Worm (Caenorhabditis elegans) whole organism, L4/young adult: ENCODE results near the gene F47G3.3.

Experiments used
- W03F9.2 ChIP-seq: fragments of 150-350 bp; optimal IDR thresholded peaks from 2 replicates; lab custom pipeline; 2014; ENCODE audit warnings: missing biosample characterization, missing genetic modification characterization
- dao-5 ChIP-seq: sonication (generic microtip); optimal IDR thresholded peaks from 2 replicates; lab custom pipeline; 2016; ENCODE audit warnings: missing genotype, missing genetic modification characterization, moderate library complexity, missing compliant biosample characterization
- him-1 ChIP-seq: sonication (generic microtip); optimal IDR thresholded peaks from 2 replicates; lab custom pipeline; 2016; ENCODE audit warnings: missing genotype, missing genetic modification reagents, missing genetic modification characterization, missing compliant biosample characterization

F47G3.3 gene

DNA sequence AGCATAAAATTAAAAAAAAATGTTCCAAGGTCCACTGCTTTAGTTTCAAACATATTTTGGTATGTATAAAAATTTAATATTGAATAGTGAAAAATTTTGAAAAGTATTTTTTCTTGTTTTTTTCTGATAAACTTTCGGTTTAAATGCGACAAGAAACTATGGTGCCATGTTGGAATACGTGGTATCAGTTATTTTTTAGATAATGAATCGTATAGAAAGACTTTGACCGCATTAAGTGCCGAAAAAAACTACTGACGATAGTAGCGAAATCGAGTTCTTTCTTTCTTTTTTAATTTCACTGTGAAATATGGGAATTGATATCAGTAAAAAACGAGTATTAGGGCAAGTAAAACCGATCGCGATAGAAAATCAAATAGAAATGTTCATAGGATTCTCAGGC lies 9.9 kb upstream of the F47G3.3 start, which contains the start of gene T24D8.6:
T24D8.6 (minus strand) TSS at position 101 of the 400 bp plus-strand sequence.
- TF ChIP-seq him-1 (tag; lab: Kevin White, UChicago) (no peak), dao-5 (no peak), W03F9.2 (tag; lab: Kevin White, UChicago) (no peak)

DNA sequence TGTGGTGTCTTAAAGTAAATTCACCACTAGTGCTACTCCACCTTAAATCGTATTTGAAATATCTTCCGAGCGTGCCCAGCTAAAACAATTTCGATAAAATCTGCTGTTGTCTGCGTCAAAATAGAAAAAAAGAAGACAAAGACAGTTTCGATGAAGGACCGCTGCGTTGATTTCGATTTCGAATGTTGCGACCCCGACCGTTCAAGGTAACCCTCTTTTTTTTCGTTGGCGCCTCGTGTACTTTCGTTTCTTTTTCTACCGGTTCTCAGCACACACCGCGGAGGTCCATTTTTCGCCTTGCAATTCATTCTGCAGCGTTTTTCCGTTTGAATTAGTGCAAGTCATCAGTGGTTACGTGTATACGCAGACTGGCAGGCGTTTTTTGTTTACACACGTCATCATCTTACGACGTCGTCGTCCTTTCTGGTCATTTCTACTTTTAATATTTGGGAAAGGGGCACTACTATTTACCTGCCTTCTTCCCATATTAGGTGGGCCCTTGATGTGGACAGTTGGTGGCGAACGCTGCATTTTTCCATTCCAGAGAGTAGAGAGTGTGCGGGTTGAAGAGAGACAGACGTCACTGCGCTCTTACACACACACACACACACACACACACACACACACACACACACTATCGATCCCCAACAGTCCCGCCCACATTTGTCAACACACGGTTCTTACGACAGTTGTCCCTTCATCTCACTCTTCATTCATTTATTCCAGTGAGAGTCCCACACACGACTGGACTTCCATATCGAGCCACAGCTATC lies 7.6 kb upstream of the F47G3.3 start:
- TF ChIP-seq W03F9.2 (tag; lab: Kevin White, UChicago) (no peak), dao-5 (no peak), him-1 (tag; lab: Kevin White, UChicago) (no peak)

DNA sequence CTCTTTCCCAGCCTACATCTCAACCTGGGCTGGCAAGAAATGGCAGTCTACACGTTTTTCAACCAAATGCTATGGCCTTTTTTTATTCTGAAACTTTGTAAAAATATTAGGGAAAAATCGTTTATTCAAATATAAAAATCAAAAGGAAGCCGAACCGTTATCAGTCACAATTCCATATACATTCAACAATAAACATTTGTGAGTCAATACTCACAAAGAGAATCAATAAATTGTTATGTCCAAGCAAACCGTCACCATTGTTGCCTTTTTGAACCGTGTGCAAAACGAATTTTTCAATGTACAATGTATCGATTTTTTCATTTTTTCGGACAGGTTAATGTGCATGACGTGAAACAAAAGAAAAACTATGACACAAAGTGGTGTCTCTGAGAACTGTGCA lies 6.7 kb upstream of the F47G3.3 start:
- no peak for TF ChIP-seq dao-5

DNA sequence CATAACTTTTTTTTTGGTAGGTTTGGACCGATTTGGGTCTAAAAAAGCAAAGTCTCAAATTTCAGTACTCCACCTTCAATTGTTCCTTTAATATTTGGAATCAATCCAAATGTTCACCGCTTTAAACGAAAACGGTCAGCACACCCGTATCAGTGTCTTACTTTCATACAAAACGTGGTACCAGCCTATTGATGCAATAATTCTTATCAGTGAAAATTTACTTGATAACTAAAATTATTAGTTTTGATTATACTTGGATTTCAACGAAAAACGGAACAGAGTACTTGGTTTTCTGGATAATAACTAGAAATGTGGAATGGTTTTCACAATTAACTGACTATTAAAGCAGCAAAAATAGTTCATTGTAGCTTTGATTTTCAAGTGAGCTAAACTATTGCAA lies 5.1 kb upstream of the F47G3.3 start:
- TF ChIP-seq him-1 (tag; lab: Kevin White, UChicago) (no peak), W03F9.2 (tag; lab: Kevin White, UChicago) (no peak), dao-5 (no peak)

DNA sequence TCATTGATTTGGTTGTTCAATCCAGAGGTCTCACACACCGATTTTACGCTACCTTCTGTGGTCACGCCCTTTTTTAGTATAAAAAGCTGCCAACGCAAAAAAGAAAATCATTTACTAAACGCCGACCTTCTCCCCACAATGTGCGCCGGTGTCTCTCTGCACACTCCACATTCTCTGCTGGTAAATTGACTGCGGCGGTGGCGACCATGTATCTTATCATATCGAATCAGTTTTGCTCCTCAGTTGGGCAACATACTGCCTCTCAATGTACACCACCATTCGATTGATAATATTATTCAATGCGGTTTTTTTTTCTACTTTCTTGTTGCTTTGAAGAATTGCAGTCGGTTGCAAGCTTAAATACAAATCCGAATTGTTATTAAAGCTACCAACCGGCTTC lies 3.7 kb upstream of the F47G3.3 start:
- TF ChIP-seq W03F9.2 (tag; lab: Kevin White, UChicago) (no peak), dao-5 (no peak), him-1 (tag; lab: Kevin White, UChicago) (no peak)

DNA sequence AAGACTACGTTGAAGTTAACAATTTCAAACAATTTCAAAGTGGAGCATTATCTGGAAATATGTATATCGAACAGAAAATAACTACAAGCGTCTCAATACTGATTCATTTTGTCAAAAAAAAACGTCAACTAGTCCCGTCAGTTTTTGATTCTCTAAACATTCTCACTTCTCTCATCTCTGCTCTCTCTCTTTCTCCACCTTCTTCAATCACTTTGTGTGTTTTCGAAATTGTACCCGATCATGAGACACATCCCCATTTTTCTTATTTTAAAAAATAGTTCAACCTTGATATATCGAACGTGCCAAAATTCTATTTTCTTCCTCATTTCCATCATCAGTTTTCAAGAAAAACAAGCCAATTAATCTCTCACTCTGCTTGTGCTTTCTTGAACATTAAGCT lies 5.0 kb downstream of the F47G3.3 start:
- no peak for TF ChIP-seq W03F9.2 (tag; lab: Kevin White, UChicago)
- TF ChIP-seq him-1 (tag; lab: Kevin White, UChicago) = no peak
- no peak for TF ChIP-seq dao-5

DNA sequence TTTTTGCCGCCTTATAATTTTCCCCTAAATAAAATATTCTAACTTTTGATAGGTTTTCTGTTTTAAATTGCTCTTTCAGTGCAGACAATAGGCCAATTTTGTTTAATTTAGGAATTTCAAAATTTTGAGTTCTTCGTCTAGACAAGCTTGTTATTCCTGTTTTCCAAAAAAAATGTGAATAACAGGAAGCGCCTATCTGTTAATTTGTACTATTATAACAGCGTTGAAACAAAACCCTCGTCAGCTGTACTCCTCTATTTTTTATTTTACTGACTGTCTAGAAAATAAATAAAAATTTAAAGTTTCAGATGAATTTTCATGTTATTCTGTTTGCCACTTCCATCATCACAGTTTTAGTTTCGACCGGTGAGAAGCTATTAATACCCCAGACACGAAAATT lies 5.5 kb downstream of the F47G3.3 start, which contains the start of gene F47G3.4:
F47G3.4 (plus strand) TSS at position 301 of the 400 bp plus-strand sequence.
- TF ChIP-seq dao-5 = no peak
- no peak for TF ChIP-seq him-1 (tag; lab: Kevin White, UChicago)
- no peak for TF ChIP-seq W03F9.2 (tag; lab: Kevin White, UChicago)

DNA sequence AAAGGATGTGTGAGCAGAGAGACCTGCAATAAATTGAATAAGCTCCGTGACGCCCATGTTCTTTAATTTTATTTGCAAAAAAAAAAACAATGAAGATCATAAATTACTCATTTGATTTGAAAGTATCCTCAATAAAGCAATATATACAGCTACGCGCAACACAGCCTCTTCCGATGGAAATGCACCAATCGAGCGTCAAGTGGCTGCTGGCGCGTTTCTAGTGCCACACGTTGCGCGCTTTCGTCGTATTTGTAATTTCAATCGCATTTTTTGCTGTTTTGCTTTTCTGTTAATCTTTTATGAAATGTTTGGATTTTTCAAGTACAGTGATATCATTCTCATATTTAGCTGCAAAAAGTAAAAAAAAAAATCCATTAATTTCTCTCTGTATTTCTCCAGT lies 6.4 kb downstream of the F47G3.3 start:
- TF ChIP-seq W03F9.2 (tag; lab: Kevin White, UChicago) (peak; percentile 17), him-1 (tag; lab: Kevin White, UChicago) (no peak)

DNA sequence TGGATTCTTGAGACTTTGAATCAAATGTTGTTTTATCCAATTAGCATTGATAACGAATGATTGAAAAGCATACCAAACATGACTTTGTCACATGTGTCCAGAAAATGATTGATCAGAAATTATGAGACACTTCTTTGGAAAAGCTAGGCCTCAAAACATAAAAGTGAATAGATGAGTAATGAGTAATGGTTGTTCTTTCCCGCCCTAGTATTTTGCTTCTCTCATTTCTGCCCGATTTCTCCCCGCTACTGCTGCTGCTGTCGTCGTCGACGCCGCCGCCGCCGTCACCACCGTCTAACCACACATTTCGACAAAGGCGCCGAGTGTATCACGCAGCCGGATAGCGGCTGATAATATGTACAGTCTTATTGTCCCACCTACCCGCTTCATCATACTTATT lies 9.7 kb downstream of the F47G3.3 start, which contains the start of gene F47G3.1:
F47G3.1 (plus strand) TSS at position 301 of the 400 bp plus-strand sequence.
- TF ChIP-seq him-1 (tag; lab: Kevin White, UChicago) = no peak
- TF ChIP-seq W03F9.2 (tag; lab: Kevin White, UChicago) = no peak
- no peak for TF ChIP-seq dao-5

DNA sequence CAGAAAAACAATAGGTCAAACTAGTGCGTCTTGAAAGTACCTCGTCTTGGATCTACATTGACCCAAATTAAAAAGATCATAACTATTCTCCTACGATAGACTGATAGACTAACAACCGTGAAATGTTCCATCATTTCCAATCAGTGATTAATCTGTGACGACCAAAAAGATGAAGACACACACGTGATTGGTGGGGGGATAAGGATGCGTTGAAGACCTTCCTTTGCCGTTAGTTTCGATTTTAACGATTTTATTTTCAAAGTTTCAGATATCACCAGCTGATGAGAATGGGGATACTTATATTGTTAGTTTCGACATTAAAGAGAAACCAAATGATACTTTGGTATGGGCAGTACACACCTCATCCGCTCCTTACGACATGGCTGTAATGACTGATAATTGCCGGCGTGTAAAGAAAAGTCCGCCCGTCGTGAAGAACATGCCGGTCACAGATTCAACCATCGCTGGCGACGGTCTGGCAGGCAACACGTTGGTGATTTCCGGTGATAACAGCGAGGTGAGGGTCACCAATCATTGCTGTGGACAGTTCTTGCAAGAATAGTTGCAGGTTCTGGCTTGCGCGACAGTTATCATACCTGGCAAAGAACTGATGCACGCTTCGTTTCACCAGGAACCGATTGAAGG lies 11.3 kb downstream of the F47G3.3 start:
- no peak for TF ChIP-seq dao-5

DNA sequence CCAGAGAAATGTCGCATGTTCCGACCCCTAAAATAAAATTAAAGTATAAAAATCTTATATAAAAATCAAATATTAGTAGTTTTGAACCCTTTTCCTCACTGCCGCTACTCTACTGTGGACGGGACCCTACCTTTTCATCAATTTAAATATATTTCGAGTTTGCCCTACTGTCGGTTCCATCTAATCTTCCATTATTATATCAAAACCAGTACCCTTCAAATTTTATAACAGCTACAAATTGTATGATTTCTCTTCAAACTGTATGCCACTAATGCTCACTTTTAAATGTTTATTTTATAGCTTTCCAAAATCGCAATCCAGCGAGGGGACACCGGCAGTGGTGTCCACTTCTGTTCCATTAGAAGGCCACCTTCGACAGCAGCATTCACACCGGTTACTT lies 19.2 kb downstream of the F47G3.3 start, which contains the start of gene C43H6.6:
C43H6.6 (plus strand) TSS at position 301 of the 400 bp plus-strand sequence.
- no peak for TF ChIP-seq him-1 (tag; lab: Kevin White, UChicago)
- TF ChIP-seq W03F9.2 (tag; lab: Kevin White, UChicago) = no peak

DNA sequence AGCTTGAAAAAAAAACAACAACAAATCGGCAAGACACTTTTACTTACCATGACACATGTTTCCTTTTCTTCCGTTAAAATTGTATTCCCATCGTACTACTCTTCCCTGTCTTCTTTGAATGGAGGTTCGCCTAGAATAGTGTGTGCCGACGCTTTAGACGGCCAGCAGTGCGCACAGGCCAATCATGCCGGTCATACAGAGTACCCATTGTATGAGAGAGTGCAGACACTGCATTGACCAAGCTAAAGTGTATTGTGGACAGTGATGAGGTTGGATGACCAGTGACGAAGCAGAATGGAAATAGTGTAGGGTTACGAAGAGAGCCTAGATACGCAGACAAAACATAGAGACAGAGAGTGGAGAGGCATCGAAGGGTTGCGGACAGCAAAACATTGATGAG lies 26.1 kb downstream of the F47G3.3 start, which contains the start of gene dhhc-9:
dhhc-9 (minus strand) TSS at position 154 of the 400 bp plus-strand sequence.
- TF ChIP-seq W03F9.2 (tag; lab: Kevin White, UChicago) = no peak
- peak; percentile 6 for TF ChIP-seq him-1 (tag; lab: Kevin White, UChicago)

DNA sequence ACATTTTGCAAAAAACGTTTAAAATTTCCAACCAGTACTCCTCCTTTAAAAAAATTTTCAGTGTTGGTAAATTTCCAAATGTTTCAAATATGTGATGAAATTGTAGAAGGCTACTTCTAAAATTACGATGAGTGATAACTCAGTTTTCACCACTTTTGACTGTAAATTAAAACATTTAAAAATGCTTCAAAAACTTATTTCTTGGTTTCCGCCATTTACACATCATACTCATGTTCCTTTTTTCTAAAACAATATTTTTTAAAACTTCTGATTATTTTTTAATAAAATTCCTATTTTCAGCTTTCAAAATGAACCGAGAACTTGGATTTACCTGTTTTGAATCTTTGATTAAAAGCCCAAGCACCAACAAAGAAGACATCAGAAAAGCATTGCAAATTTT lies 27.9 kb downstream of the F47G3.3 start, which contains the start of gene C43H6.4:
C43H6.4 (plus strand) TSS at position 301 of the 400 bp plus-strand sequence.
- no peak for TF ChIP-seq him-1 (tag; lab: Kevin White, UChicago)
- TF ChIP-seq W03F9.2 (tag; lab: Kevin White, UChicago) = no peak
- no peak for TF ChIP-seq dao-5

DNA sequence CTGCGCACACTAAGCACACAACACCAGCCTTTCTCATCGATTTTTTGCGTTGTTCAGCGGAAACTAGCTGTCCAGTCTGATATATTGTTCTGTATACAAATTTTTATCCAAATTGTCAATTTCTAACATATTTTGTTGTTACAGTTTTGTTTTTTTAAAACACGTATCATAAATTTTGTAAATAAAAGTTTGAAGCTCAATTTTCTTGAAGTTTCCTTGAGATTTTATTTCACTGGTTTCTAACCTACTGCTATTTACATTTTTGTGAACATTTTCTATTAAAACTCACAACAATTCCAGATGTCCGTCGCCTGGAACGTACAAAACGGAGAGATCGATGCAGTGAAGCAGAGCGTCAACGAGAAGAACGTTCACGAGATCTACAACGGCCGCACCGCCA lies 31.4 kb downstream of the F47G3.3 start, which contains the start of gene mtpn-1:
mtpn-1 (plus strand) TSS at position 301 of the 400 bp plus-strand sequence.
- TF ChIP-seq him-1 (tag; lab: Kevin White, UChicago) (no peak), dao-5 (no peak), W03F9.2 (tag; lab: Kevin White, UChicago) (no peak)
